Worm (Caenorhabditis elegans) whole organism, midembryonic: Measurements from ENCODE around the gene twk-10.
"Not testable (repeated sequence)": the region's sequence is repeated elsewhere in the genome, so short reads cannot be mapped to it uniquely, and the experiment has no call there.

ENCODE experiments used
- T22C8.4 ChIP-seq: fragments of 200-800 bp; sonication (Bioruptor generic); IDR thresholded peaks from 2 replicates; pipeline ENCODE4 v1.3.6; 2022; ENCODE audit warnings: missing genetic modification characterization, missing compliant biosample characterization
- cog-1 ChIP-seq: sonication (generic microtip); optimal IDR thresholded peaks from 2 replicates; lab custom pipeline; 2016; ENCODE audit warnings: missing genetic modification characterization, missing compliant biosample characterization
- flt-1 ChIP-seq: fragments of 200-800 bp; sonication (Bioruptor generic); IDR thresholded peaks from 2 replicates; pipeline ENCODE4 v1.3.6; 2022; ENCODE audit warnings: missing genetic modification characterization, missing compliant biosample characterization
- klf-2 ChIP-seq: fragments of 200-800 bp; sonication (Bioruptor generic); conservative IDR thresholded peaks from 2 replicates; pipeline ENCODE4 v1.3.6; 2022; ENCODE audit warnings: missing genetic modification reagents, missing genetic modification characterization, missing compliant biosample characterization
- med-1 ChIP-seq: sonication (generic microtip); optimal IDR thresholded peaks from 2 replicates; lab custom pipeline; 2017; ENCODE audit warnings: missing genetic modification characterization, mild to moderate bottlenecking, missing compliant biosample characterization, antibody characterized with exemption, missing genetic modification reagents; ENCODE audit not compliant: insufficient read depth
- ref-1 ChIP-seq: fragments of 200-800 bp; sonication (Bioruptor generic); conservative IDR thresholded peaks from 2 replicates; pipeline ENCODE4 v1.3.6; 2022; ENCODE audit warnings: missing genetic modification reagents, missing genetic modification characterization, missing compliant biosample characterization
- tab-1 ChIP-seq: fragments of 200-800 bp; sonication (Bioruptor generic); IDR thresholded peaks from 2 replicates; pipeline ENCODE4 v1.3.6; 2022; ENCODE audit warnings: missing genetic modification characterization, missing compliant biosample characterization
- ztf-23 ChIP-seq: fragments of 200-800 bp; sonication (Bioruptor generic); IDR thresholded peaks from 2 replicates; pipeline ENCODE4 v1.3.6; 2022; ENCODE audit warnings: missing genetic modification reagents, missing genetic modification characterization, missing compliant biosample characterization
- ztf-29 ChIP-seq: fragments of 200-800 bp; sonication (Bioruptor generic); IDR thresholded peaks from 2 replicates; pipeline ENCODE4 v1.3.6; 2022; ENCODE audit warnings: missing genetic modification reagents, missing genetic modification characterization, missing compliant biosample characterization

The twk-10 gene

ce11 chrV:6557035-6557434, 4.9 kb downstream of the twk-10 start, which contains the start of gene spp-27:
Gene spp-27 (minus strand): TSS chrV:6557135.
- TF ChIP-seq med-1 (GFP tag; lab: Kevin White, UChicago) (no peak), flt-1 (GFP tag; lab: Robert Waterston, UW) (no peak), ztf-23 (GFP tag; lab: Robert Waterston, UW) (no peak), T22C8.4 (no peak), ztf-29 (no peak), ref-1 (GFP tag; lab: Robert Waterston, UW) (no peak), tab-1 (no peak), cog-1 (no peak), klf-2 (no peak)

ce11 chrV:6558103-6558502, 6.0 kb downstream of the twk-10 start, which contains the start of gene spp-20:
Gene spp-20 (minus strand): TSS chrV:6558203.
- TF ChIP-seq T22C8.4 = no peak
- no peak for TF ChIP-seq ztf-29
- no peak for TF ChIP-seq tab-1
- TF ChIP-seq cog-1 = no peak
- TF ChIP-seq ztf-23 (GFP tag; lab: Robert Waterston, UW) = no peak
- TF ChIP-seq ref-1 (GFP tag; lab: Robert Waterston, UW) = no peak
- no peak for TF ChIP-seq med-1 (GFP tag; lab: Kevin White, UChicago)
- no peak for TF ChIP-seq klf-2
- TF ChIP-seq flt-1 (GFP tag; lab: Robert Waterston, UW) = no peak

- TF ChIP-seq ztf-29 = no peak
- no peak for TF ChIP-seq flt-1 (GFP tag; lab: Robert Waterston, UW)
- TF ChIP-seq cog-1 = no peak
- TF ChIP-seq med-1 (GFP tag; lab: Kevin White, UChicago) = no peak
- no peak for TF ChIP-seq klf-2
- TF ChIP-seq tab-1 = no peak
- no peak for TF ChIP-seq T22C8.4
- no peak for TF ChIP-seq ref-1 (GFP tag; lab: Robert Waterston, UW)
- TF ChIP-seq ztf-23 (GFP tag; lab: Robert Waterston, UW) = no peak
Measured at ce11 chrV:6559105-6559504, 7.0 kb downstream of the twk-10 start, which contains the start of gene spp-26. Gene spp-26 (minus strand): TSS chrV:6559205.

ce11 chrV:6559585-6559984, 7.4 kb downstream of the twk-10 start:
- 0 out of 2 replicates have a peak, but pooled peaks have one; percentile 12 for TF ChIP-seq ztf-29
- TF ChIP-seq cog-1 = no peak
- no peak for TF ChIP-seq med-1 (GFP tag; lab: Kevin White, UChicago)
- no peak for TF ChIP-seq klf-2

ce11 chrV:6561592-6561991, 9.5 kb downstream of the twk-10 start, which contains the start of gene spp-19:
Gene spp-19 (minus strand): TSS chrV:6561692.
- TF ChIP-seq ref-1 (GFP tag; lab: Robert Waterston, UW) (no peak), flt-1 (GFP tag; lab: Robert Waterston, UW) (no peak), klf-2 (no peak), tab-1 (no peak), med-1 (GFP tag; lab: Kevin White, UChicago) (no peak), cog-1 (no peak), ztf-23 (GFP tag; lab: Robert Waterston, UW) (no peak)

- TF ChIP-seq cog-1 (no peak), klf-2 (no peak), med-1 (GFP tag; lab: Kevin White, UChicago) (no peak), ref-1 (GFP tag; lab: Robert Waterston, UW) (no peak), ztf-23 (GFP tag; lab: Robert Waterston, UW) (no peak), tab-1 (no peak), flt-1 (GFP tag; lab: Robert Waterston, UW) (no peak), T22C8.4 (no peak), ztf-29 (no peak)
Measured at ce11 chrV:6565851-6566386, 13.8 kb downstream of the twk-10 start, which contains the start of gene K04A8.1. Gene K04A8.1 (plus strand): TSS chrV:6566336.

ce11 chrV:6575406-6576130, 23.4 kb downstream of the twk-10 start, which contains the start of gene fut-2:
Gene fut-2 (minus strand): TSS chrV:6575890.
- no peak for TF ChIP-seq ref-1 (GFP tag; lab: Robert Waterston, UW)
- no peak for TF ChIP-seq flt-1 (GFP tag; lab: Robert Waterston, UW)
- TF ChIP-seq ztf-29 = no peak
- no peak for TF ChIP-seq ztf-23 (GFP tag; lab: Robert Waterston, UW)

- TF ChIP-seq tab-1 (no peak), cog-1 (no peak), flt-1 (GFP tag; lab: Robert Waterston, UW) (no peak), ztf-29 (no peak), med-1 (GFP tag; lab: Kevin White, UChicago) (no peak), T22C8.4 (no peak), ref-1 (GFP tag; lab: Robert Waterston, UW) (no peak), ztf-23 (GFP tag; lab: Robert Waterston, UW) (no peak), klf-2 (no peak)
Measured at ce11 chrV:6576567-6576966, 24.4 kb downstream of the twk-10 start, which contains the start of gene EGAP9.4. Gene EGAP9.4 (plus strand): TSS chrV:6576867.

ce11 chrV:6579992-6580391, 27.9 kb downstream of the twk-10 start, which contains the start of gene EGAP9.3:
Gene EGAP9.3 (minus strand): TSS chrV:6580122.
- TF ChIP-seq klf-2 (no peak), ztf-29 (no peak), T22C8.4 (no peak), ztf-23 (GFP tag; lab: Robert Waterston, UW) (no peak), flt-1 (GFP tag; lab: Robert Waterston, UW) (no peak), tab-1 (no peak), med-1 (GFP tag; lab: Kevin White, UChicago) (no peak), cog-1 (no peak), ref-1 (GFP tag; lab: Robert Waterston, UW) (no peak)

- TF ChIP-seq flt-1 (GFP tag; lab: Robert Waterston, UW); med-1 (GFP tag; lab: Kevin White, UChicago); T22C8.4: not testable (repeated sequence)
Measured at ce11 chrV:6581762-6582161, 29.6 kb downstream of the twk-10 start, which contains the start of gene ZK1055.4. Gene ZK1055.4 (plus strand): TSS chrV:6582062.
